Worm (Caenorhabditis elegans) whole organism, L1 larva: ENCODE measurements around the gene F25D1.3.

Experiments used
- C34B4.2 ChIP-seq: sonication (generic microtip); optimal IDR thresholded peaks from 2 replicates; lab custom pipeline; 2017; ENCODE audit warnings: mild to moderate bottlenecking, missing genetic modification characterization, missing compliant biosample characterization
- F16B12.6 ChIP-seq: fragments of 150-350 bp; optimal IDR thresholded peaks from 2 replicates; lab custom pipeline; 2014; ENCODE audit warnings: missing biosample characterization, missing genetic modification characterization
- aha-1 ChIP-seq: fragments of 150-350 bp; optimal IDR thresholded peaks from 2 replicates; lab custom pipeline; 2014; ENCODE audit warnings: missing biosample characterization, missing genetic modification characterization
- aly-2 ChIP-seq: fragments of 150-350 bp; optimal IDR thresholded peaks from 2 replicates; lab custom pipeline; 2014; ENCODE audit warnings: missing biosample characterization, missing genetic modification characterization
- blmp-1 ChIP-seq: fragments of 150-350 bp; optimal IDR thresholded peaks from 2 replicates; lab custom pipeline; 2014; ENCODE audit warnings: missing biosample characterization, missing genetic modification characterization
- ceh-63 ChIP-seq: fragments of 200-800 bp; sonication (Bioruptor generic); optimal IDR thresholded peaks from 2 replicates; lab custom pipeline; 2018; ENCODE audit warnings: mild to moderate bottlenecking, missing genetic modification characterization, missing compliant biosample characterization
- ceh-90 ChIP-seq: sonication (generic microtip); optimal IDR thresholded peaks from 2 replicates; lab custom pipeline; 2016; ENCODE audit warnings: missing genetic modification characterization, missing compliant biosample characterization
- dpl-1 ChIP-seq, 3 experiments: fragments of 150-350 bp in 2 of 3; sonication (generic microtip) in 1 of 3; optimal IDR thresholded peaks; 2 replicates each; lab custom pipeline; 2014 to 2017; ENCODE audit warnings: missing biosample characterization in 3 of 3, missing genetic modification characterization in 3 of 3, missing genetic modification reagents in 3 of 3
- efl-1 ChIP-seq, 4 experiments: fragments of 150-350 bp; optimal IDR thresholded peaks in 3 of 4; peaks in 1 of 4; 1 replicate in 1 of 4; 2 replicates in 3 of 4; lab custom pipeline; 2014; ENCODE audit warnings: missing biosample characterization in 2 of 4, missing genetic modification characterization in 2 of 4, missing genetic modification reagents in 2 of 4
- efl-3 ChIP-seq: fragments of 200-800 bp; sonication (Bioruptor generic); optimal IDR thresholded peaks from 2 replicates; lab custom pipeline; 2018; ENCODE audit warnings: mild to moderate bottlenecking, missing genetic modification characterization, missing compliant biosample characterization
- egl-13 ChIP-seq: sonication (generic microtip); optimal IDR thresholded peaks from 2 replicates; lab custom pipeline; 2016; ENCODE audit warnings: missing genotype, missing genetic modification reagents, missing genetic modification characterization, missing compliant biosample characterization
- egl-27 ChIP-seq, 2 experiments: fragments of 150-350 bp in 1 of 2; sonication (generic microtip); optimal IDR thresholded peaks; 3 replicates each; lab custom pipeline; 2017 to 2018; ENCODE audit warnings: missing biosample characterization in 2 of 2, missing genetic modification characterization in 2 of 2, missing genetic modification reagents in 2 of 2
- elt-2 ChIP-seq: sonication (generic microtip); optimal IDR thresholded peaks from 2 replicates; lab custom pipeline; 2016; ENCODE audit warnings: missing genetic modification characterization, mild to moderate bottlenecking, inconsistent platforms, missing compliant biosample characterization, missing genetic modification reagents
- ets-5 ChIP-seq: fragments of 200-800 bp; sonication (Bioruptor generic); IDR thresholded peaks from 2 replicates; pipeline ENCODE4 v1.3.6; 2022; ENCODE audit warnings: missing genetic modification characterization, missing compliant biosample characterization
- fkh-10 ChIP-seq: sonication (generic microtip); optimal IDR thresholded peaks from 2 replicates; lab custom pipeline; 2017; ENCODE audit warnings: missing biosample characterization, missing genetic modification reagents, missing genetic modification characterization
- fkh-4 ChIP-seq: sonication (generic microtip); optimal IDR thresholded peaks from 2 replicates; lab custom pipeline; 2016; ENCODE audit warnings: missing compliant biosample characterization, missing genetic modification characterization, borderline replicate concordance
- grh-1 ChIP-seq: fragments of 200-800 bp; sonication (Bioruptor generic); IDR thresholded peaks from 2 replicates; pipeline ENCODE4 v1.3.6; 2022; ENCODE audit warnings: missing genetic modification reagents, missing genetic modification characterization, missing compliant biosample characterization
- irx-1 ChIP-seq: sonication (generic microtip); optimal IDR thresholded peaks from 2 replicates; lab custom pipeline; 2016; ENCODE audit warnings: missing genetic modification characterization, missing compliant biosample characterization
- isw-1 ChIP-seq: fragments of 200-800 bp; sonication (Bioruptor generic); IDR thresholded peaks from 2 replicates; pipeline ENCODE4 v1.3.6; 2022; ENCODE audit warnings: missing genetic modification characterization, missing compliant biosample characterization
- lin-14 ChIP-seq: fragments of 200-800 bp; sonication (Bioruptor generic); optimal IDR thresholded peaks from 2 replicates; lab custom pipeline; 2018; ENCODE audit warnings: mild to moderate bottlenecking, missing genetic modification characterization, moderate library complexity, missing compliant biosample characterization
- lin-35 ChIP-seq, 2 experiments: fragments of 150-350 bp; optimal IDR thresholded peaks; 2 replicates each; lab custom pipeline; 2014; ENCODE audit warnings: missing biosample characterization in 2 of 2, missing genetic modification characterization in 2 of 2, missing genetic modification reagents in 2 of 2
- lin-39 ChIP-seq: fragments of 150-350 bp; optimal IDR thresholded peaks from 2 replicates; lab custom pipeline; 2014; ENCODE audit warnings: missing biosample characterization, missing genetic modification reagents, missing genetic modification characterization
- mep-1 ChIP-seq: fragments of 150-350 bp; optimal IDR thresholded peaks from 2 replicates; lab custom pipeline; 2014; ENCODE audit warnings: missing biosample characterization, missing genetic modification characterization
- nhr-19 ChIP-seq: fragments of 200-800 bp; sonication (Bioruptor generic); conservative IDR thresholded peaks from 2 replicates; pipeline ENCODE4 v1.3.6; 2022; ENCODE audit warnings: missing genetic modification characterization, missing compliant biosample characterization
- nhr-20 ChIP-seq: sonication (generic microtip); optimal IDR thresholded peaks from 2 replicates; lab custom pipeline; 2016; ENCODE audit warnings: mild to moderate bottlenecking, missing genetic modification characterization, missing compliant biosample characterization
- nhr-237 ChIP-seq: fragments of 150-350 bp; optimal IDR thresholded peaks from 2 replicates; lab custom pipeline; 2014; ENCODE audit warnings: missing biosample characterization, missing genetic modification characterization
- nhr-28 ChIP-seq: fragments of 150-350 bp; optimal IDR thresholded peaks from 2 replicates; lab custom pipeline; 2014; ENCODE audit warnings: missing biosample characterization, missing genetic modification characterization
- nhr-71 ChIP-seq: sonication (generic microtip); optimal IDR thresholded peaks from 2 replicates; lab custom pipeline; 2016; ENCODE audit warnings: mild to moderate bottlenecking, missing genetic modification characterization, moderate library complexity, missing compliant biosample characterization
- nhr-77 ChIP-seq: fragments of 150-350 bp; optimal IDR thresholded peaks from 2 replicates; lab custom pipeline; 2014; ENCODE audit warnings: missing biosample characterization, missing genetic modification characterization
- nhr-84 ChIP-seq: sonication (generic microtip); optimal IDR thresholded peaks from 2 replicates; lab custom pipeline; 2017; ENCODE audit warnings: missing biosample characterization, missing genetic modification characterization
- nhr-90 ChIP-seq: sonication (generic microtip); optimal IDR thresholded peaks from 2 replicates; lab custom pipeline; 2016; ENCODE audit warnings: mild to moderate bottlenecking, missing genetic modification characterization, missing compliant biosample characterization; ENCODE audit not compliant: poor library complexity
- pag-3 ChIP-seq: sonication (generic microtip); optimal IDR thresholded peaks from 2 replicates; lab custom pipeline; 2017; ENCODE audit warnings: missing genetic modification characterization, mild to moderate bottlenecking, missing compliant biosample characterization, antibody characterized with exemption, borderline replicate concordance; ENCODE audit not compliant: insufficient read depth
- rnt-1 ChIP-seq: sonication (generic microtip); optimal IDR thresholded peaks from 2 replicates; lab custom pipeline; 2016; ENCODE audit warnings: mild to moderate bottlenecking, missing genetic modification characterization, moderate library complexity, missing compliant biosample characterization
- skn-1 ChIP-seq: fragments of 150-350 bp; optimal IDR thresholded peaks from 2 replicates; lab custom pipeline; 2014; ENCODE audit warnings: missing biosample characterization, missing genetic modification characterization
- snu-23 ChIP-seq: sonication (generic microtip); optimal IDR thresholded peaks from 2 replicates; lab custom pipeline; 2016; ENCODE audit warnings: missing genetic modification characterization, missing compliant biosample characterization
- swsn-7 ChIP-seq: sonication (generic microtip); optimal IDR thresholded peaks from 2 replicates; lab custom pipeline; 2016; ENCODE audit warnings: missing genetic modification characterization, missing compliant biosample characterization
- tlp-1 ChIP-seq: fragments of 150-350 bp; optimal IDR thresholded peaks from 2 replicates; lab custom pipeline; 2014; ENCODE audit warnings: missing biosample characterization, missing genetic modification characterization
- unc-130 ChIP-seq: fragments of 150-350 bp; optimal IDR thresholded peaks from 2 replicates; lab custom pipeline; 2017; ENCODE audit warnings: missing biosample characterization, missing genetic modification characterization, inconsistent platforms
- unc-86 ChIP-seq: sonication (generic microtip); optimal IDR thresholded peaks from 2 replicates; lab custom pipeline; 2016; ENCODE audit warnings: missing genetic modification characterization, missing compliant biosample characterization
- xbp-1 ChIP-seq: sonication (generic microtip); optimal IDR thresholded peaks from 2 replicates; lab custom pipeline; 2016; ENCODE audit warnings: missing genetic modification characterization, missing compliant biosample characterization
- zag-1 ChIP-seq: fragments of 150-350 bp; optimal IDR thresholded peaks from 2 replicates; lab custom pipeline; 2014; ENCODE audit warnings: missing biosample characterization, missing genetic modification characterization
- ztf-11 ChIP-seq, 2 experiments: sonication (generic microtip); optimal IDR thresholded peaks; 2 replicates each; lab custom pipeline; 2016 to 2017; ENCODE audit warnings: missing genetic modification characterization in 2 of 2, missing biosample characterization in 1 of 2, missing compliant biosample characterization in 1 of 2

Gene F25D1.3

DNA sequence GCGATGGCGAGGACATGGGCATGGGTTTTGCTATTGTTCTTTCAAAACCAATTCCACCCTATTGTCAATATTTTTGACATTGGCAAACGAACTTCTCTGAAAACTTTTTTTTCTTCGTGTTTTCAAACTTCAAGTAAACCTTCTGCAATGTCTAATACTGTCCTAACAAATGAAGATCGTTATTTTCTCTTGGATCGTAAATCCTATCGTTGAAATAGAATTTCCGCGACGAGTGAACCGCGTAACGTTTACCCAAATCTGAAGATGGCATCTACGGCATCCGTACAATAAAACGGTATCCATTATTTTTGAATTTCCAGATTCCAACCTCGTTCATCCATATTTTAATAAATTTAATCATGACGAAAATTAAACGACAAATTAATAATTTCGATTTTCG lies 23.0 kb upstream of the F25D1.3 start, which contains the start of gene C35A5.5:
TSS of gene C35A5.5 (plus strand) at position 301 of the 400 bp plus-strand sequence.
- TF ChIP-seq nhr-237 (tag; lab: Kevin White, UChicago): no peak
- no peak for TF ChIP-seq ets-5
- no peak for TF ChIP-seq grh-1 (GFP tag; lab: Robert Waterston, UW)
- TF ChIP-seq pag-3 (tag; lab: Kevin White, UChicago): no peak
- TF ChIP-seq elt-2 (tag; lab: Kevin White, UChicago): no peak
- TF ChIP-seq egl-13 (tag; lab: Kevin White, UChicago): no peak

DNA sequence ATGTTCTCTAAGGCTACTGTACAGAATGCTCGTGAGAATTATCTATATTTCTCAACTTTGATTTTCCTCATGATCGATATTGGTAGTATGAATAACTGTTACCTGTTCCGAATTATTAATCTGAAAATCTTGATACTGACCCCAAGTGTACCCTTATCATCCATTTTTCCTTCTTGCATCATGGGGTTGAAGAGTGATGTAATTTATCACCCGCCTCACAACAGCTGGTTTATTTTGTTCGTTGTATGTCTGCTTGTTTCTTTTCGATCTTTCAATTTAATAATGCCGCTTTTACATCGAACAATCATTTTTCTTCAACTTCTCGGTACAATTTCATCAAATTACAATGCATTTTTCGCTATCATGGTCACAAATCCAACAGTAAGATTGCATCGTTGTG lies 19.7 kb upstream of the F25D1.3 start, which contains the start of gene C35A5.6:
TSS of gene C35A5.6 (plus strand) at position 283 of the 400 bp plus-strand sequence.
- TF ChIP-seq ceh-90 (tag; lab: Kevin White, UChicago): no peak
- no peak for TF ChIP-seq snu-23 (GFP tag; lab: Kevin White, UChicago)
- TF ChIP-seq unc-86: no peak
- no peak for TF ChIP-seq unc-130 (tag; lab: Kevin White, UChicago)
- TF ChIP-seq F16B12.6: no peak
- TF ChIP-seq grh-1 (GFP tag; lab: Robert Waterston, UW): no peak
- no peak for TF ChIP-seq nhr-237 (tag; lab: Kevin White, UChicago)
- no peak for TF ChIP-seq C34B4.2
- TF ChIP-seq isw-1 (GFP tag; lab: Robert Waterston, UW): no peak
- peak; percentile 30 for TF ChIP-seq lin-14
- TF ChIP-seq blmp-1 (tag; lab: Kevin White, UChicago): peak; percentile 30
- TF ChIP-seq nhr-20 (tag; lab: Kevin White, UChicago): peak; percentile 5
- peak; percentile 20 for TF ChIP-seq nhr-71 (tag; lab: Kevin White, UChicago)
- no peak for TF ChIP-seq efl-3 (GFP tag; lab: Kevin White, UChicago)
- TF ChIP-seq nhr-84 (tag; lab: Kevin White, UChicago): no peak
- TF ChIP-seq lin-39 (tag; lab: Kevin White, UChicago): no peak
- TF ChIP-seq egl-27 (tag; optimal IDR thresholded peaks at IDR 0.05; lab: Kevin White, UChicago): no peak
- peak; percentile 22 for TF ChIP-seq rnt-1 (tag; lab: Kevin White, UChicago)
- TF ChIP-seq skn-1: peak; percentile 4

DNA sequence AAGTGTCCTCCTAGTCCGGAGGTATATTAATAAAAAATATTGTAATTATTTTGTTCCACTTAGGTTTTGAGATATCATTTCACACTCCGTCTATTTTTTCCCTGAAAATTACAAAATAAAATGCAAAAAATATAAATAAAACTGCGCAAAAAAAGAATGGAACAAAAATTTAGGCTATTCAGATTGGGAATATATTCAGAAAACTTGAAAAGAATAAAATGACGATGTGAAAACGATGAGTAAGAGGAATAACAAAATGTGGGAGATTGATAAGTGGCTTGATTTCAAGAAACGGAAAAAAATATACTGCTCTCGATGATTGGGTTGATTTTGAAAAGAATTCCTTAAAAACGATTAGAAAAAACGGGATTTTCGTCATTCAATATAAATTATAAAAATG lies 14.3 kb upstream of the F25D1.3 start, which contains the start of gene dmsr-8:
TSS of gene dmsr-8 (minus strand) at position 101 of the 400 bp plus-strand sequence.
- TF ChIP-seq lin-39 (tag; lab: Kevin White, UChicago): no peak
- TF ChIP-seq grh-1 (GFP tag; lab: Robert Waterston, UW): no peak

DNA sequence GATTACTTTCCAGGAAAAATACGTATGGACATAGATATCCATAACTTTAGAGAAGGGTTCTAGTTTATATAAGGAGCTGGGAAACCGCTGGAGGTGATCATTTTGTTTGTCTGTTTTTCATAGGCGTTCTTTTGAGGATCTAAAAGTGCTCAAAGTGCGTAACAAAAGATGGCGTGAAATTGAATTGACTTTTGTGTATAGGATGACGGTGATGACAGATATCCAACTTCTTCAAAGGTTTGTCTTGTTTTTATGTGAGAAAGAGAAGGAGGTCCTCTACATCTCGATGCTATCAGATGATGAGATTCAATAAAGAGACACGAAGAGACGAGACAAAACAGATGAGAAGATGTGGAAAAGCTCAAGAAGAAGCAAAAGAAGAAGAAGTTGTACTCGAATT lies 11.8 kb upstream of the F25D1.3 start:
- TF ChIP-seq fkh-4 (tag; lab: Kevin White, UChicago): no peak
- no peak for TF ChIP-seq nhr-28 (tag; lab: Kevin White, UChicago)
- TF ChIP-seq irx-1: no peak
- TF ChIP-seq nhr-19 (GFP tag; lab: Robert Waterston, UW): no peak
- no peak for TF ChIP-seq nhr-77 (tag; lab: Kevin White, UChicago)
- peak; percentile 24 for TF ChIP-seq lin-14
- peak; percentile 51 for TF ChIP-seq fkh-10 (GFP tag; lab: Kevin White, UChicago)
- no peak for TF ChIP-seq F16B12.6
- no peak for TF ChIP-seq snu-23 (GFP tag; lab: Kevin White, UChicago)
- no peak for TF ChIP-seq egl-27 (tag; optimal IDR thresholded peaks at IDR 0.05; lab: Kevin White, UChicago)

DNA sequence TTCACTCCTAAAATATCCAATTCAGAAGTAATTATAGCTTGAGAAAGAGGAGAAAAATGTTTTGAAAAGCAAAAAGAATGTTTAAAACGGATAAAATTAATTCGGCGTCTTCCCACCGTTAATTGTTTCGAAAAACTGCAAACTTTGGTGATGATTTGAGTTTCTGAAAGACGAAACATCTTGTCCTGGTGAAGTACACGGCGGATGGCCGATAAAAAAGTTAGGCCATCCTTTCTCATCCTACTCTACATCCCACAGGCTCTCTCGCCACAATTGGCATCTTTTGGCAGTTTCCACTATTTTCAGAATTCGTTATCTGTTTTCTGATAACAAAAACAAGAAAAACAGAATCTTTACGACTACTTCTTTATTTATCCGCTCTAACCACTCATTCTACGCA lies 2.6 kb upstream of the F25D1.3 start, which contains the start of the genes C35A5.8 and hda-11:
TSS of gene C35A5.8 (minus strand) at position 7 of the 400 bp plus-strand sequence.
TSS of gene hda-11 (plus strand) at position 283 of the 400 bp plus-strand sequence.
- peak; percentile 59 for TF ChIP-seq ceh-63
- TF ChIP-seq isw-1 (GFP tag; lab: Robert Waterston, UW): peak; percentile 77
- TF ChIP-seq nhr-28 (tag; lab: Kevin White, UChicago): no peak
- peak; percentile 80 for TF ChIP-seq xbp-1 (tag; lab: Kevin White, UChicago)
- TF ChIP-seq tlp-1: no peak
- no peak for TF ChIP-seq aly-2 (tag; lab: Kevin White, UChicago)
- peak; percentile 64 to 75 (median 71) for TF ChIP-seq dpl-1 (GFP tag; optimal IDR thresholded peaks at IDR 0.05; lab: Kevin White, UChicago)
- no peak for TF ChIP-seq zag-1 (tag; lab: Kevin White, UChicago)
- peak; percentile 46 for TF ChIP-seq blmp-1 (tag; lab: Kevin White, UChicago)
- TF ChIP-seq fkh-10 (GFP tag; lab: Kevin White, UChicago): no peak
- TF ChIP-seq lin-35 (GFP tag; optimal IDR thresholded peaks at IDR 0.05; lab: Kevin White, UChicago): peak; percentile 71 to 74
- TF ChIP-seq lin-39 (tag; lab: Kevin White, UChicago): peak; percentile 58
- TF ChIP-seq swsn-7: peak; percentile 80
- TF ChIP-seq aha-1 (tag; lab: Kevin White, UChicago): no peak
- peak in 1 of 2 experiments; percentile 94 for TF ChIP-seq ztf-11 (tag; optimal IDR thresholded peaks at IDR 0.05; lab: Kevin White, UChicago)
- TF ChIP-seq nhr-90 (tag; lab: Kevin White, UChicago): peak; percentile 91
- TF ChIP-seq ets-5: no peak
- peak; percentile 74 for TF ChIP-seq mep-1 (tag; lab: Kevin White, UChicago)
- peak; percentile 88 for TF ChIP-seq nhr-71 (tag; lab: Kevin White, UChicago)
- peak; percentile 71 to 77 for TF ChIP-seq efl-1 (optimal IDR thresholded peaks at IDR 0.05; lab: Kevin White, UChicago)
- TF ChIP-seq efl-1 (GFP tag; optimal IDR thresholded peaks at IDR 0.05 in 1 of 2; lab: Kevin White, UChicago): peak; percentile 71 to 97
- TF ChIP-seq unc-86: peak; percentile 59
